Fruit fly (Drosophila melanogaster): ENCODE data around the gene OdsH.

OdsH gene

DNA sequence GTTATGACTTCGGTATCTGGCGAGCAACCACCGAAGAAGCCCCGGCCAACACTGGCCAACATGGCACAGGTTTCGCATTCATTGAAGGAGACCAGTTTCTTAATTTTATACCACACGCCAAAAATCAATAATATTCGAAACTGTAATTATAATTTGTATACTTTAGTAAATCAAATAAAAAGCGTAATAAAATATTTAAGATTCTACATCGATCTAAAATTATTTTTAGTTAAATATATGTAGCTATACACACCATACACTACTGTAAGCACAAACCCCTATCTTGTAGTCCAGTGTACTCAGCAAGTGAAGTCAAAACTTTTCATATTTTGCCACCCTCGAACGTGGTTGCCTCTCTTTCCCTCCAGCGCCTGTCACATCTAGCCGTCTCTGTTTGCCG lies 8.8 kb upstream of the OdsH start (continued):
- TF ChIP-seq CG17186 (GFP tag; optimal IDR thresholded peaks at IDR 0.05) (no peak), row (GFP tag; IDR thresholded peaks at IDR 0.05) (peak; percentile 72), tll (GFP tag; optimal IDR thresholded peaks at IDR 0.05) (peak in 1 of 2 experiments; percentile 29), bowl (GFP tag; IDR thresholded peaks at IDR 0.05) (no peak), Spps (tag; optimal IDR thresholded peaks at IDR 0.05) (peak; percentile 10), CG11093 (GFP tag; IDR thresholded peaks at IDR 0.05) (no peak), jigr1 (GFP tag; IDR thresholded peaks at IDR 0.05) (no peak), pros (GFP tag; optimal IDR thresholded peaks at IDR 0.05) (peak; percentile 17), Rx (GFP tag; IDR thresholded peaks at IDR 0.05) (no peak), chif (GFP tag; optimal IDR thresholded peaks at IDR 0.05) (no peak), inv (GFP tag; IDR thresholded peaks at IDR 0.05; ENCODE audit: partially characterized antibody) (no peak), CG4730 (GFP tag; IDR thresholded peaks at IDR 0.05) (no peak), gem (tag; optimal IDR thresholded peaks at IDR 0.05) (peak; percentile 74)

DNA sequence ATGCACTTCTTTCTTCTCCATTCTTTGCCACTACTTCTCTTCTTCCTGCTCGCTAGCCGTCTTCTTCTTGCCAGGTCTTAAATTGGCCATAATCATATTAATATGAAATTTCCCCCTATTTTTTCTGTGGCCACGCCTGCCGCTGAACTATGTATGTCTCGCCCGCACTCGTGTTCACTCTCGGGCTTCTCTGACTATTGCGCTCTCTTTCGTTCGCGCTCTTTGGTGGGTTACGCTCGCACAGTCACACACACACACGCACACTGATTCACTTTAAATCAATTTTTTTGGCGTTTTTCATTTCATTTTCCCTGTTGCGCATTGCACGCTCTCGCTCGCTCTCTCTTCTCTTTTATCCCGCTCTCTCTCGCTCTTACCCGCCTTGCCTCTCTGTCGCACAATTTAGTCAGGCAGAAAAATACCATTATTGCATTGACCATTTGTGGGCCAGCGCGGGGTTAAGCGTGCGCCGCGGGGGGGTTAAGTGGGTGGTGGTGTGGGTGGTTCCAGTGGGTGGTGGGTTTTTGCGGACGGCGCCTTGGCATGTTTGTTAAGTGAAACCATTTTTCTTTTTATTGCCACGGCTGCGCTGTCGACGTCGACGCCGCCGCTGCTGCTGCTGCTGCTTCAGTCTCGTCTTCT lies 1.3 kb upstream of the OdsH start:
- TF ChIP-seq HLH3B (GFP tag; IDR thresholded peaks at IDR 0.05), result no peak
- no peak for TF ChIP-seq CG31224 (GFP tag; IDR thresholded peaks at IDR 0.05)
- no peak for TF ChIP-seq bbx (GFP tag; IDR thresholded peaks at IDR 0.05; ENCODE audit: partially characterized antibody)
- TF ChIP-seq nmo (GFP tag; optimal IDR thresholded peaks at IDR 0.05), result no peak
- TF ChIP-seq sna (GFP tag; IDR thresholded peaks at IDR 0.05; ENCODE audit: partially characterized antibody), result no peak
- TF ChIP-seq cad (GFP tag; optimal IDR thresholded peaks at IDR 0.05), result peak; percentile 63
- peak; percentile 6 for TF ChIP-seq nerfin-1 (tag; optimal IDR thresholded peaks at IDR 0.05)
- peak; percentile 87 for TF ChIP-seq cg (GFP tag; optimal IDR thresholded peaks at IDR 0.05)
- TF ChIP-seq aop (GFP tag; IDR thresholded peaks at IDR 0.05), result no peak
- TF ChIP-seq dmrt99B (tag; optimal IDR thresholded peaks at IDR 0.05), result no peak
- peak; percentile 94 for TF ChIP-seq CG8478 (optimal IDR thresholded peaks at IDR 0.05)
- peak; percentile 22 for TF ChIP-seq phol (tag; optimal IDR thresholded peaks at IDR 0.05)
- no peak for TF ChIP-seq dm (GFP tag; optimal IDR thresholded peaks at IDR 0.05)
- no peak for TF ChIP-seq ase (GFP tag; IDR thresholded peaks at IDR 0.05)
- peak; percentile 89 for TF ChIP-seq scrt (GFP tag; optimal IDR thresholded peaks at IDR 0.05)
- no peak for TF ChIP-seq wdn (GFP tag; IDR thresholded peaks at IDR 0.05)
- TF ChIP-seq bcd (GFP tag; optimal IDR thresholded peaks at IDR 0.05), result no peak
- TF ChIP-seq Abd-B (GFP tag; optimal IDR thresholded peaks at IDR 0.05), result peak; percentile 5
- peak; percentile 82 for TF ChIP-seq abd-A (tag; optimal IDR thresholded peaks at IDR 0.05)
- TF ChIP-seq chn (GFP tag; optimal IDR thresholded peaks at IDR 0.05), result peak; percentile 26
- no peak for TF ChIP-seq BtbVII (GFP tag; optimal IDR thresholded peaks at IDR 0.05)
- peak; percentile 71 for TF ChIP-seq CG17385 (GFP tag; optimal IDR thresholded peaks at IDR 0.05)
- TF ChIP-seq rib (GFP tag; IDR thresholded peaks at IDR 0.05), result no peak
- no peak for TF ChIP-seq Asciz (GFP tag; optimal IDR thresholded peaks at IDR 0.05)
- no peak for TF ChIP-seq NC2α (GFP tag; optimal IDR thresholded peaks at IDR 0.05)
- TF ChIP-seq CG10321 (GFP tag; IDR thresholded peaks at IDR 0.05), result peak; percentile 96
- 0 out of 2 replicates have a peak, but pooled peaks have one; percentile 19 for TF ChIP-seq Scr (GFP tag; IDR thresholded peaks at IDR 0.05; ENCODE audit: partially characterized antibody)
- TF ChIP-seq nau (GFP tag; optimal IDR thresholded peaks at IDR 0.05), result no peak
- peak; percentile 55 for TF ChIP-seq Jarid2 (GFP tag; optimal IDR thresholded peaks at IDR 0.05)
- no peak for TF ChIP-seq Hr51 (GFP tag; optimal IDR thresholded peaks at IDR 0.05)
- TF ChIP-seq Rx (GFP tag; IDR thresholded peaks at IDR 0.05), result no peak
- no peak for TF ChIP-seq CG34224 (GFP tag; IDR thresholded peaks at IDR 0.05; ENCODE audit: partially characterized antibody)
- no peak for TF ChIP-seq corto (GFP tag; optimal IDR thresholded peaks at IDR 0.05)
- TF ChIP-seq NC2β (GFP tag; optimal IDR thresholded peaks at IDR 0.05), result no peak
- TF ChIP-seq CG13296 (GFP tag; optimal IDR thresholded peaks at IDR 0.05), result no peak
- TF ChIP-seq CG8359 (GFP tag; optimal IDR thresholded peaks at IDR 0.05; ENCODE audit: borderline replicate concordance), result no peak
- no peak for TF ChIP-seq mirr (GFP tag; optimal IDR thresholded peaks at IDR 0.05)
